Worm (Caenorhabditis elegans): ENCODE results near the gene hrg-10.

ce11 chrV:18907519-18907918 lies 49.6 kb downstream of the hrg-10 start:
- TF ChIP-seq W03F9.2 (tag; optimal IDR thresholded peaks at IDR 0.05), result no peak
- TF ChIP-seq him-1 (tag; optimal IDR thresholded peaks at IDR 0.05), result no peak
